Worm (Caenorhabditis elegans) whole organism, early embryonic: Measurements from ENCODE around the gene srh-19.
"Not testable (repeated sequence)": the region's sequence is repeated elsewhere in the genome, so short reads cannot be mapped to it uniquely, and the experiment has no call there.

Source experiments
- B0310.2 ChIP-seq: sonication (generic microtip); optimal IDR thresholded peaks from 2 replicates; lab custom pipeline; 2016; ENCODE audit warnings: mild to moderate bottlenecking, missing genetic modification characterization, missing compliant biosample characterization
- F13C5.2 ChIP-seq: sonication (generic microtip); optimal IDR thresholded peaks from 2 replicates; lab custom pipeline; 2017; ENCODE audit warnings: mild to moderate bottlenecking, missing genetic modification characterization, inconsistent platforms, missing compliant biosample characterization
- aly-1 ChIP-seq: sonication (generic microtip); optimal IDR thresholded peaks from 2 replicates; lab custom pipeline; 2016; ENCODE audit warnings: missing genetic modification characterization, missing compliant biosample characterization
- ama-1 ChIP-seq: fragments of 150-350 bp; optimal IDR thresholded peaks from 2 replicates; lab custom pipeline; 2014
- ceh-13 ChIP-seq: fragments of 200-800 bp; sonication (Bioruptor generic); optimal IDR thresholded peaks from 2 replicates; lab custom pipeline; 2018; ENCODE audit warnings: mild to moderate bottlenecking, missing genetic modification characterization, missing compliant biosample characterization
- ceh-36 ChIP-seq: sonication (generic microtip); optimal IDR thresholded peaks from 2 replicates; lab custom pipeline; 2016; ENCODE audit warnings: missing genetic modification characterization, inconsistent platforms, missing compliant biosample characterization
- ets-7 ChIP-seq: sonication (generic microtip); optimal IDR thresholded peaks from 2 replicates; lab custom pipeline; 2016; ENCODE audit warnings: missing genotype, missing genetic modification characterization, missing compliant biosample characterization
- flt-1 ChIP-seq: fragments of 200-800 bp; sonication (Bioruptor generic); IDR thresholded peaks from 2 replicates; pipeline ENCODE4 v1.3.6; 2022; ENCODE audit warnings: missing genetic modification characterization, missing compliant biosample characterization
- hmbx-1 ChIP-seq: sonication (generic microtip); optimal IDR thresholded peaks from 2 replicates; lab custom pipeline; 2016; ENCODE audit warnings: mild to moderate bottlenecking, missing genetic modification characterization, missing compliant biosample characterization
- hmg-4 ChIP-seq: fragments of 200-800 bp; sonication (Bioruptor generic); optimal IDR thresholded peaks from 2 replicates; lab custom pipeline; 2018; ENCODE audit warnings: mild to moderate bottlenecking, missing genetic modification characterization, missing compliant biosample characterization
- hnd-1 ChIP-seq: sonication (generic microtip); optimal IDR thresholded peaks from 2 replicates; lab custom pipeline; 2016; ENCODE audit warnings: missing genetic modification characterization, missing compliant biosample characterization
- pes-1 ChIP-seq: fragments of 200-800 bp; sonication (Bioruptor generic); IDR thresholded peaks from 2 replicates; pipeline ENCODE4 v1.3.6; 2022; ENCODE audit warnings: missing genetic modification reagents, missing genetic modification characterization, missing compliant biosample characterization
- scrt-1 ChIP-seq: fragments of 200-800 bp; sonication (Bioruptor generic); IDR thresholded peaks from 2 replicates; pipeline ENCODE4 v1.3.6; 2022; ENCODE audit warnings: missing genetic modification characterization, missing compliant biosample characterization
- sea-1 ChIP-seq: fragments of 200-800 bp; sonication (Bioruptor generic); conservative IDR thresholded peaks from 2 replicates; pipeline ENCODE4 v1.3.6; 2022; ENCODE audit warnings: missing genetic modification characterization, missing compliant biosample characterization
- tbx-11 ChIP-seq: fragments of 200-800 bp; sonication (Bioruptor generic); IDR thresholded peaks from 2 replicates; pipeline ENCODE4 v1.3.6; 2022; ENCODE audit warnings: missing genetic modification characterization, missing compliant biosample characterization
- tbx-37 ChIP-seq: fragments of 200-800 bp; sonication (Bioruptor generic); conservative IDR thresholded peaks from 2 replicates; pipeline ENCODE4 v1.3.6; 2022; ENCODE audit warnings: missing genetic modification reagents, missing genetic modification characterization, missing compliant biosample characterization
- tra-4 ChIP-seq: sonication (generic microtip); optimal IDR thresholded peaks from 2 replicates; lab custom pipeline; 2017; ENCODE audit warnings: missing genetic modification characterization, missing compliant biosample characterization

Gene srh-19

ce11 chrX:1394437-1394836 lies 18.5 kb upstream of the srh-19 start:
- TF ChIP-seq sea-1 (no peak), flt-1 (GFP tag; lab: Robert Waterston, UW) (no peak), F13C5.2 (tag; lab: Kevin White, UChicago) (no peak), tra-4 (no peak), B0310.2 (tag; lab: Kevin White, UChicago) (no peak)

ce11 chrX:1395793-1396192 lies 17.2 kb upstream of the srh-19 start:
- TF ChIP-seq ama-1 (lab: Kevin White, UChicago) (no peak), flt-1 (GFP tag; lab: Robert Waterston, UW) (no peak), pes-1 (GFP tag; lab: Robert Waterston, UW) (no peak), ceh-36 (tag; lab: Kevin White, UChicago) (no peak), ceh-13 (GFP tag; lab: Kevin White, UChicago) (no peak), sea-1 (no peak), tbx-11 (no peak), hmbx-1 (tag; lab: Kevin White, UChicago) (no peak), scrt-1 (GFP tag; lab: Robert Waterston, UW) (no peak), tra-4 (no peak), B0310.2 (tag; lab: Kevin White, UChicago) (no peak)

- no peak for TF ChIP-seq hmg-4 (GFP tag; lab: Kevin White, UChicago)
- TF ChIP-seq flt-1 (GFP tag; lab: Robert Waterston, UW): no peak
- TF ChIP-seq tra-4: no peak
- TF ChIP-seq tbx-37 (GFP tag; lab: Robert Waterston, UW): no peak
- no peak for TF ChIP-seq B0310.2 (tag; lab: Kevin White, UChicago)
- no peak for TF ChIP-seq scrt-1 (GFP tag; lab: Robert Waterston, UW)
- no peak for TF ChIP-seq hnd-1 (tag; lab: Kevin White, UChicago)
- no peak for TF ChIP-seq ceh-36 (tag; lab: Kevin White, UChicago)
- no peak for TF ChIP-seq F13C5.2 (tag; lab: Kevin White, UChicago)
These were observed 15.4 kb upstream of the srh-19 start, which contains the start of gene H39E20.1 for ce11 chrX:1397516-1397915. H39E20.1 (minus strand) TSS chrX:1397616.

ce11 chrX:1401259-1401658 lies 11.7 kb upstream of the srh-19 start, which contains the start of gene ZK402.5:
ZK402.5 (minus strand) TSS chrX:1401359.
- TF ChIP-seq ama-1 (lab: Kevin White, UChicago): no peak
- TF ChIP-seq pes-1 (GFP tag; lab: Robert Waterston, UW): no peak
- no peak for TF ChIP-seq F13C5.2 (tag; lab: Kevin White, UChicago)
- no peak for TF ChIP-seq ceh-13 (GFP tag; lab: Kevin White, UChicago)
- TF ChIP-seq ceh-36 (tag; lab: Kevin White, UChicago): no peak
- TF ChIP-seq B0310.2 (tag; lab: Kevin White, UChicago): no peak
- TF ChIP-seq hmg-4 (GFP tag; lab: Kevin White, UChicago): no peak
- TF ChIP-seq hmbx-1 (tag; lab: Kevin White, UChicago): no peak
- TF ChIP-seq aly-1 (tag; lab: Kevin White, UChicago): no peak
- TF ChIP-seq tbx-37 (GFP tag; lab: Robert Waterston, UW): no peak
- no peak for TF ChIP-seq flt-1 (GFP tag; lab: Robert Waterston, UW)

ce11 chrX:1403444-1403843 lies 9.5 kb upstream of the srh-19 start, which contains the start of gene ZK402.2:
ZK402.2 (plus strand) TSS chrX:1403744.
- TF ChIP-seq scrt-1 (GFP tag; lab: Robert Waterston, UW); ceh-13 (GFP tag; lab: Kevin White, UChicago); F13C5.2 (tag; lab: Kevin White, UChicago): not testable (repeated sequence)

ce11 chrX:1403971-1404370 lies 9.0 kb upstream of the srh-19 start, which contains the start of gene ZK402.1:
ZK402.1 (plus strand) TSS chrX:1404271.
- not testable (repeated sequence) for TF ChIP-seq ama-1 (lab: Kevin White, UChicago); hmg-4 (GFP tag; lab: Kevin White, UChicago); ceh-36 (tag; lab: Kevin White, UChicago)

- no peak for TF ChIP-seq tra-4
- TF ChIP-seq hmbx-1 (tag; lab: Kevin White, UChicago): no peak
- TF ChIP-seq ets-7: no peak
- no peak for TF ChIP-seq sea-1
- TF ChIP-seq hnd-1 (tag; lab: Kevin White, UChicago): no peak
- TF ChIP-seq B0310.2 (tag; lab: Kevin White, UChicago): no peak
- no peak for TF ChIP-seq flt-1 (GFP tag; lab: Robert Waterston, UW)
- no peak for TF ChIP-seq hmg-4 (GFP tag; lab: Kevin White, UChicago)
- TF ChIP-seq tbx-37 (GFP tag; lab: Robert Waterston, UW): no peak
- no peak for TF ChIP-seq aly-1 (tag; lab: Kevin White, UChicago)
- TF ChIP-seq scrt-1 (GFP tag; lab: Robert Waterston, UW): no peak
- no peak for TF ChIP-seq ceh-36 (tag; lab: Kevin White, UChicago)
- no peak for TF ChIP-seq ceh-13 (GFP tag; lab: Kevin White, UChicago)
- no peak for TF ChIP-seq F13C5.2 (tag; lab: Kevin White, UChicago)
- TF ChIP-seq ama-1 (lab: Kevin White, UChicago): no peak
These were observed 3.7 kb upstream of the srh-19 start for ce11 chrX:1409224-1409623.

ce11 chrX:1410552-1410951 lies 2.4 kb upstream of the srh-19 start, which contains the start of gene abu-2:
abu-2 (minus strand) TSS chrX:1410652.
- TF ChIP-seq ama-1 (lab: Kevin White, UChicago) (no peak), ceh-13 (GFP tag; lab: Kevin White, UChicago) (no peak), ets-7 (no peak), flt-1 (GFP tag; lab: Robert Waterston, UW) (no peak), tbx-11 (no peak), hmbx-1 (tag; lab: Kevin White, UChicago) (no peak)
